Fruit fly (Drosophila melanogaster): ENCODE measurements around the gene Bace.

Gene Bace

DNA sequence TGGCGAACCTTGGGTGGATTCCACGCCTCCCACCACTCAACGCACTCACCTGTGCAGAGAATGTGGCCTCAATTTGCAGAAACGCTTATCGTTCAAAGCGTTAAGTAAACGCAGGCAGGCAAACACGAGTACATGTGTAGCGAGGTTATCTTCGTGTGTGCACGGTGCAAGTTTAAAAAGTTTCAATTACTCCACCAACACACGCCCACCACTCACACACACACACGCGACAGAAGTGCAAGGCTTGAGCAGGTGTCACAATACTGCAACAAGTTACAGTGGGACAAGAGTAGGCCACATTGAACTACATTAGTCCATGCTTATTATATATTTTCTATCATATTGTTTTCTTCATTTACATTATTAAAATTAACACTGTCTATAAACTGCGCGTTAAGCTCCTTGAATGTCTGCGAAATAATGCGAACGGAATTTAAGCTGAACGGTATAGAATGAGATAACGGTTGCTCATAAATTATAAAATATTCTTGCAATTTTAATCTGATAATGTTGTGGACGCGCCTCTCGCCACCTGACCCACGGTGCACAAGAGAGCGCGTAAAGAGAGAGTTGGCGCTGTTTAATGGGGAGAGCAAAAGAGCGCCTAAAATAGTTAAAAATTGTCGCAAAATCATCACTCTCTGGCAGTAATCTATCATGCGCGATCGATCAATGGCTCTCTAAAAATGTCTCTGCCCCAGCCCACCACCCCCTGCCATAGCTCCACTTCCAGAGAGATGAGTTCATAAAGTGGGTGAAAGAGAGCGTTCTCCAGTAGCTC lies 38.6 kb upstream of the Bace start:
- no peak for TF ChIP-seq jim (GFP tag; optimal IDR thresholded peaks at IDR 0.05)
- TF ChIP-seq pan (optimal IDR thresholded peaks at IDR 0.05), result no peak
- peak; percentile 84 for TF ChIP-seq Jra (GFP tag; optimal IDR thresholded peaks at IDR 0.05)
- peak; percentile 97 for TF ChIP-seq br (GFP tag; optimal IDR thresholded peaks at IDR 0.05)
- TF ChIP-seq psq (GFP tag; optimal IDR thresholded peaks at IDR 0.05), result peak; percentile 83
- TF ChIP-seq OdsH (GFP tag; optimal IDR thresholded peaks at IDR 0.05), result peak; percentile 95
- peak; percentile 66 for TF ChIP-seq dsf (GFP tag; optimal IDR thresholded peaks at IDR 0.05; ENCODE audit: borderline replicate concordance)
- peak; percentile 12 for TF ChIP-seq N (GFP tag; optimal IDR thresholded peaks at IDR 0.05)
- peak; percentile 95 for TF ChIP-seq dmrt93B (GFP tag; optimal IDR thresholded peaks at IDR 0.05)
- peak; percentile 96 for TF ChIP-seq fru (GFP tag; optimal IDR thresholded peaks at IDR 0.05)
- TF ChIP-seq CrebA (GFP tag; optimal IDR thresholded peaks at IDR 0.05; ENCODE audit: borderline replicate concordance), result peak; percentile 91
- TF ChIP-seq foxo (GFP tag; optimal IDR thresholded peaks at IDR 0.05), result peak; percentile 87 to 95
- peak; percentile 88 for TF ChIP-seq tai (GFP tag; optimal IDR thresholded peaks at IDR 0.05)
- TF ChIP-seq Hnf4 (GFP tag; optimal IDR thresholded peaks at IDR 0.05), result peak; percentile 90
- TF ChIP-seq Mio (GFP tag; optimal IDR thresholded peaks at IDR 0.05), result peak; percentile 80
- TF ChIP-seq GATAd (GFP tag; optimal IDR thresholded peaks at IDR 0.05), result peak; percentile 32
- peak; percentile 92 for TF ChIP-seq Rel (GFP tag; optimal IDR thresholded peaks at IDR 0.05)
- TF ChIP-seq Rel (tag; optimal IDR thresholded peaks at IDR 0.05), result peak; percentile 77
- TF ChIP-seq Dfd (GFP tag; optimal IDR thresholded peaks at IDR 0.05), result peak; percentile 71
- peak; percentile 95 for TF ChIP-seq rgr (GFP tag; optimal IDR thresholded peaks at IDR 0.05)
- TF ChIP-seq sv (GFP tag; optimal IDR thresholded peaks at IDR 0.05), result peak; percentile 77
- TF ChIP-seq CG9705 (GFP tag; optimal IDR thresholded peaks at IDR 0.05), result peak; percentile 92
- peak; percentile 94 for TF ChIP-seq ey (GFP tag; optimal IDR thresholded peaks at IDR 0.05)
- peak; percentile 93 for TF ChIP-seq Hr83 (GFP tag; optimal IDR thresholded peaks at IDR 0.05; ENCODE audit: poor library complexity, severe bottlenecking)
- no peak for TF ChIP-seq lola (GFP tag; optimal IDR thresholded peaks at IDR 0.05)
- TF ChIP-seq CG32264 (GFP tag; optimal IDR thresholded peaks at IDR 0.05), result peak; percentile 83
- peak; percentile 86 to 87 for TF ChIP-seq dl (GFP tag; optimal IDR thresholded peaks at IDR 0.05; ENCODE audit: insufficient read depth in 1 of 2, partially characterized antibody in 2 of 2)
- TF ChIP-seq Dif (GFP tag; optimal IDR thresholded peaks at IDR 0.05; ENCODE audit: partially characterized antibody), result peak; percentile 80
- TF ChIP-seq Myc (optimal IDR thresholded peaks at IDR 0.05), result no peak
- TF ChIP-seq HLH106 (tag; optimal IDR thresholded peaks at IDR 0.05), result peak; percentile 97
- peak; percentile 90 for TF ChIP-seq brk (GFP tag; optimal IDR thresholded peaks at IDR 0.05)
- TF ChIP-seq Sp1 (GFP tag; optimal IDR thresholded peaks at IDR 0.05), result peak; percentile 95
- TF ChIP-seq sage (GFP tag; optimal IDR thresholded peaks at IDR 0.05), result peak; percentile 93
- peak; percentile 57 for TF ChIP-seq Vsx2 (GFP tag; optimal IDR thresholded peaks at IDR 0.05; ENCODE audit: partially characterized antibody)
- no peak for TF ChIP-seq Abd-B (GFP tag; optimal IDR thresholded peaks at IDR 0.05)
- TF ChIP-seq h (GFP tag; optimal IDR thresholded peaks at IDR 0.05), result peak; percentile 98
- peak; percentile 91 for TF ChIP-seq woc (GFP tag; optimal IDR thresholded peaks at IDR 0.05)
- TF ChIP-seq usp (GFP tag; optimal IDR thresholded peaks at IDR 0.05), result no peak
- no peak for TF ChIP-seq Hr78 (GFP tag; optimal IDR thresholded peaks at IDR 0.05)

DNA sequence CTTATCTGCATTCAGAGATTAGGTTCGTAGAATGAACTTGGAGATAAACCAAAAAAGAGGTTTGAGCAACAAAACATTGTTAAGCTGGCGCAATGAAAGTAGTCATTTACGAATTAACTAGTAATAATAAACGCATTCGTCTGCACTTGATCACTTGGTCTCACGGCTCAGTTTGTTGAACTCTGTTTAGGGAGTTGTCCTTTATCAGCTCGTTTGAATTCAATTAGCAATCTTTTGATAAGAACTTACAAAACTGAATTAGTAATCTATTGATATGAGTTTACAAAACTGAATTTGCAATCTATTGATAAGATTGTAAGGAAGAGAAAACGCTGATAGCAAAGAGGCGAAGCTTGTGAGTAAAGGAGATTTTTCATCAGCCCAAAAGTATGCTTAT lies 38.0 kb upstream of the Bace start:
- TF ChIP-seq Abd-B (GFP tag; optimal IDR thresholded peaks at IDR 0.05) (no peak), h (GFP tag; optimal IDR thresholded peaks at IDR 0.05) (no peak), N (GFP tag; optimal IDR thresholded peaks at IDR 0.05) (no peak), Vsx2 (GFP tag; optimal IDR thresholded peaks at IDR 0.05; ENCODE audit: partially characterized antibody) (no peak), Myc (optimal IDR thresholded peaks at IDR 0.05) (peak; percentile 47)

All from whole organism, wandering third instar larva.